Fruit fly (Drosophila melanogaster): Measurements from ENCODE around the gene cactin.
"Not testable (repeated sequence)": the region's sequence is repeated elsewhere in the genome, so short reads cannot be mapped to it uniquely, and the experiment has no call there.

The cactin gene

DNA sequence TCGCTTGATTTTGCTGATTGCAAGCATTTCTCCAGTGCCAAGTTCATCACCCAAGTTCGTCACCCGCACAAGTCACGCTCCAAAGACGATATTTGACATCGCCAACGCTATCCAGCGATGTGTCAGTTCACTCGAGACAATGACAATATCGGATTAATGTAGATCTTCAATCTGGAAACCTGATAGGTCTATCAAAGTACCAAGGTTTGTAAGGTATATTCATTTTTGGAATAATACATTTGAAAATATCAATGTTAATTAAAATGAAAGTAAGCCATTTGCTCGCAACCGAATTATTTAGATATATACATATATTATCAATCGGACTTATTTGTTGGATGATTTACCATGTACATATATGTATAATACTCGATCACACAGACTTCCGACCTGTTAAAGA lies 5.0 kb upstream of the cactin start, which contains the start of gene Obp19c:
TSS of gene Obp19c (minus strand) at position 101 of the 400 bp plus-strand sequence.
- TF ChIP-seq usp (GFP tag; optimal IDR thresholded peaks at IDR 0.05) (no peak), EcR (GFP tag; optimal IDR thresholded peaks at IDR 0.05) (no peak), CG8478 (optimal IDR thresholded peaks at IDR 0.05) (no peak), psq (optimal IDR thresholded peaks at IDR 0.05) (no peak), pan (optimal IDR thresholded peaks at IDR 0.05) (no peak), Dll (optimal IDR thresholded peaks at IDR 0.05) (no peak)

DNA sequence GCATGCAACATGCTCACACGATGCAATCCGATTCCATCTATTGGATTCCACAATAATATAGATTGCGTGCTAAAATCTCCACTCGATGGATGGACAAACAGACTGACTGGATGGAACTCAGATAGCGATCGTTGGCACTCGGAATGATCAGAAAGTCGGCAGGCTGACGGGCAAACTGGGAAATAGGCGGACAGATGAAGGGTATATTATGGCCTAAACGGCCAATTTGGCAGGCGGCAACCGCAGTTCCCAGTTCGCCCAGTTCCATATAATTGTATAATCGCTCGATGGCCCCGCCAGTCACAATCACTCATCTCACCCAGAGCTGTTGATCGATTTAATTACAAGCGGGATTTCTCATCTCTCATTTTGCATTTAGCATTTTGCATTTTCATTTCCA lies 4.6 kb upstream of the cactin start, which contains the start of gene Obp19d:
TSS of gene Obp19d (plus strand) at position 301 of the 400 bp plus-strand sequence.
- no peak for TF ChIP-seq CG8478 (optimal IDR thresholded peaks at IDR 0.05)
- TF ChIP-seq usp (GFP tag; optimal IDR thresholded peaks at IDR 0.05): no peak
- no peak for TF ChIP-seq pan (optimal IDR thresholded peaks at IDR 0.05)
- TF ChIP-seq Dll (optimal IDR thresholded peaks at IDR 0.05): no peak
- no peak for TF ChIP-seq psq (optimal IDR thresholded peaks at IDR 0.05)

dm6 chrX:20423158-20423557 lies 711 bp upstream of the cactin start:
- no peak for TF ChIP-seq CG8478 (optimal IDR thresholded peaks at IDR 0.05)
- TF ChIP-seq Dll (optimal IDR thresholded peaks at IDR 0.05): no peak
- no peak for TF ChIP-seq pan (optimal IDR thresholded peaks at IDR 0.05)
- TF ChIP-seq EcR (GFP tag; optimal IDR thresholded peaks at IDR 0.05): no peak
- TF ChIP-seq usp (GFP tag; optimal IDR thresholded peaks at IDR 0.05): no peak
- no peak for TF ChIP-seq psq (optimal IDR thresholded peaks at IDR 0.05)

DNA sequence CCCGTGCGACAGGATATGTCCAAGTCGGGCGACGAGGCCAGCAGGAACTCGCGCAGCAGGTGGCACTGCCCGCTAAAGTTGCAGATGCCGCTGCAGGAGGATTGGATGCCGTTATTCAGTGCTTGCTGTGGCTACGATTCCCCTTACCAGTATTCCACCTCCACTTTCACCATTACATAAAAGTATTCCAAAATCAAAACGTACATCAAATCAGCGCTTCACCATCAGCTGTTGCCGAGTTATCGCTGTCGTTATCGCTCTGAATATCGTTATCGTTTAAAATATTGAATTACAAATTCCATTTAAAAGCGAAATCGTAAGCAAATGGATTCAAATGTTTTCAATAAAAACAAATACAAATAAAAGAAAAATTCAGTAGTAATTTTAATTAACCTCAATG lies 2.9 kb downstream of the cactin start, which contains the start of gene CG15456:
TSS of gene CG15456 (minus strand) at position 225 of the 400 bp plus-strand sequence.
- TF ChIP-seq usp (GFP tag; optimal IDR thresholded peaks at IDR 0.05) (no peak), Dll (optimal IDR thresholded peaks at IDR 0.05) (no peak), psq (optimal IDR thresholded peaks at IDR 0.05) (no peak), pan (optimal IDR thresholded peaks at IDR 0.05) (no peak), CG8478 (optimal IDR thresholded peaks at IDR 0.05) (no peak), EcR (GFP tag; optimal IDR thresholded peaks at IDR 0.05) (no peak)

DNA sequence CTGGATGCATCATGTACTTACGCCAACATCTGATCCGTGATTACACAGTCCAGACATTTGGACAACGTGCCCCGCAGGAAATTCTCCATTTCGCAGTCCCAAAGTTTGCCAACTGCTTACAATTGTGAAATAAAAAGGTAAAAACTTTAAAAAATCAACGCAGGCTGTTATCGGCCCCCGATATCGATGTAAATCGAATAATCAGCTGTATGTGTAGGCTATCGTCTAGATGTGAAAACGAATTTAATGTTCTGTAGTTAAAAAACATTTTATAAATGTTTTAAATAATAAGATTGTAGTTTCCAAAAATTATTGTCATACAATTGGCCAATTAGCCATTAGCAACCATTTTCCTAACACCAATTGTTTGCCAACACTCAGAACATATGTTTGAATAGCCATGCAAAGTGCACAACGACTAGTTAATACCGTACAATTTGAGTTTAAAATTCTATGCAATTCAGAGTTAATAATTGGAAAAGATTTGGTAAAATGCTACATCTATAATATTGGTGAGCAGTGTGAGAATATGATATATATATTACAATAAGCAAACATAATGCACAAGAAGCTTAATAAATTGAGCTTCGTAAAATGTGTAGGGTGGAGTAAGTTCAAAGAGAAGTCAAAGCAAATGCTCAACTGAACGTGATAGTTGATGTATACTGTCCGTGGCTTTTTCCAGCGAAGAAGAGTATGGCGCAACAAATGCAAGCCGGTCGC lies 5.8 kb downstream of the cactin start, which contains the start of the genes CG11710 and mal:
TSS of gene CG11710 (minus strand) at position 192 of the 723 bp plus-strand sequence.
TSS of gene mal (plus strand) at position 194 of the 723 bp plus-strand sequence.
- TF ChIP-seq CG8478 (optimal IDR thresholded peaks at IDR 0.05) (no peak), psq (optimal IDR thresholded peaks at IDR 0.05) (no peak), EcR (GFP tag; optimal IDR thresholded peaks at IDR 0.05) (no peak), Dll (optimal IDR thresholded peaks at IDR 0.05) (no peak)

- no peak for TF ChIP-seq pan (optimal IDR thresholded peaks at IDR 0.05)
- no peak for TF ChIP-seq EcR (GFP tag; optimal IDR thresholded peaks at IDR 0.05)
- no peak for TF ChIP-seq usp (GFP tag; optimal IDR thresholded peaks at IDR 0.05)
- TF ChIP-seq Dll (optimal IDR thresholded peaks at IDR 0.05): no peak
- TF ChIP-seq psq (optimal IDR thresholded peaks at IDR 0.05): no peak
- TF ChIP-seq CG8478 (optimal IDR thresholded peaks at IDR 0.05): no peak
Observed at dm6 chrX:20433345-20434332, 9.8 kb downstream of the cactin start, which contains the start of gene CG1695. Gene CG1695 (plus strand): TSS chrX:20433950.

dm6 chrX:20434534-20434933 lies 10.7 kb downstream of the cactin start:
- TF ChIP-seq Dll (optimal IDR thresholded peaks at IDR 0.05) (no peak), psq (optimal IDR thresholded peaks at IDR 0.05) (no peak), usp (GFP tag; optimal IDR thresholded peaks at IDR 0.05) (no peak), pan (optimal IDR thresholded peaks at IDR 0.05) (no peak), CG8478 (optimal IDR thresholded peaks at IDR 0.05) (no peak), EcR (GFP tag; optimal IDR thresholded peaks at IDR 0.05) (no peak)

- TF ChIP-seq EcR (GFP tag; optimal IDR thresholded peaks at IDR 0.05) (no peak), pan (optimal IDR thresholded peaks at IDR 0.05) (no peak), usp (GFP tag; optimal IDR thresholded peaks at IDR 0.05) (no peak), psq (optimal IDR thresholded peaks at IDR 0.05) (no peak), Dll (optimal IDR thresholded peaks at IDR 0.05) (no peak), CG8478 (optimal IDR thresholded peaks at IDR 0.05) (no peak)
Observed at dm6 chrX:20436866-20437265, 13.0 kb downstream of the cactin start.

DNA sequence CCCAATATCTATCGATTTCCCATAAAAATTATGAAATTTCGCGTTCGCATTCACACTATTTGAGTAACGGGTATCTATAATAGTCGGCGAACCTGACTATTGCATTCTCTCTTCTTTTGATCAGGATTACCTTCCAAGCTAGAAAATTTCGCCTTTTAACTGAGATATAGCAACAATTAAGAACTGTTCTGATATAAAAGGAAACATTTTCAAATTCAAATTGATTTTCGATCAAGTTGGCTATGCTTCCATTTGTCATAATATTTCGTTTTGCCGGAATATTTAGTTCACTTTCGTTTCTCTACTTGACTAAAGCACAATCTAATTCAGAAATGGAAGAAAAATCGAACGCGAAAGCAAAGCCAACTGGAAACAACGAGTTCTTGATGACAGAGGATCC lies 22.2 kb downstream of the cactin start, which contains the start of gene CG42578:
TSS of gene CG42578 (plus strand) at position 301 of the 400 bp plus-strand sequence.
- not testable (repeated sequence) for TF ChIP-seq CG8478, Dll, psq (optimal IDR thresholded peaks at IDR 0.05)

dm6 chrX:20447865-20448584 lies 24.2 kb downstream of the cactin start:
- no peak for TF ChIP-seq usp (GFP tag; optimal IDR thresholded peaks at IDR 0.05)
- TF ChIP-seq pan (optimal IDR thresholded peaks at IDR 0.05): no peak
- TF ChIP-seq CG8478 (optimal IDR thresholded peaks at IDR 0.05): no peak
- no peak for TF ChIP-seq Dll (optimal IDR thresholded peaks at IDR 0.05)
- no peak for TF ChIP-seq EcR (GFP tag; optimal IDR thresholded peaks at IDR 0.05)
- no peak for TF ChIP-seq psq (optimal IDR thresholded peaks at IDR 0.05)

- TF ChIP-seq Dll (optimal IDR thresholded peaks at IDR 0.05) (no peak), EcR (GFP tag; optimal IDR thresholded peaks at IDR 0.05) (no peak), psq (optimal IDR thresholded peaks at IDR 0.05) (no peak), pan (optimal IDR thresholded peaks at IDR 0.05) (no peak), usp (GFP tag; optimal IDR thresholded peaks at IDR 0.05) (no peak), CG8478 (optimal IDR thresholded peaks at IDR 0.05) (no peak)
Observed at dm6 chrX:20448828-20449427, 25.1 kb downstream of the cactin start, which contains the start of gene tbc. Gene tbc (plus strand): TSS chrX:20449331.

Measured in whole organism.